Worm (Caenorhabditis elegans) whole organism, L4/young adult: Measurements from ENCODE around the gene dpl-1.

Source experiments
- W03F9.2 ChIP-seq: fragments of 150-350 bp; optimal IDR thresholded peaks from 2 replicates; lab custom pipeline; 2014; ENCODE audit warnings: missing biosample characterization, missing genetic modification characterization
- dao-5 ChIP-seq: sonication (generic microtip); optimal IDR thresholded peaks from 2 replicates; lab custom pipeline; 2016; ENCODE audit warnings: missing genotype, missing genetic modification characterization, moderate library complexity, missing compliant biosample characterization
- him-1 ChIP-seq: sonication (generic microtip); optimal IDR thresholded peaks from 2 replicates; lab custom pipeline; 2016; ENCODE audit warnings: missing genotype, missing genetic modification reagents, missing genetic modification characterization, missing compliant biosample characterization

Gene dpl-1

ce11 chrII:9169450-9169960, at the start of gene dpl-1:
dpl-1 (plus strand) TSS chrII:9169910.
- no peak for TF ChIP-seq dao-5 (tag; lab: Kevin White, UChicago)
- no peak for TF ChIP-seq him-1 (tag; lab: Kevin White, UChicago)
- TF ChIP-seq W03F9.2 (tag; lab: Kevin White, UChicago) = peak; percentile 10

DNA sequence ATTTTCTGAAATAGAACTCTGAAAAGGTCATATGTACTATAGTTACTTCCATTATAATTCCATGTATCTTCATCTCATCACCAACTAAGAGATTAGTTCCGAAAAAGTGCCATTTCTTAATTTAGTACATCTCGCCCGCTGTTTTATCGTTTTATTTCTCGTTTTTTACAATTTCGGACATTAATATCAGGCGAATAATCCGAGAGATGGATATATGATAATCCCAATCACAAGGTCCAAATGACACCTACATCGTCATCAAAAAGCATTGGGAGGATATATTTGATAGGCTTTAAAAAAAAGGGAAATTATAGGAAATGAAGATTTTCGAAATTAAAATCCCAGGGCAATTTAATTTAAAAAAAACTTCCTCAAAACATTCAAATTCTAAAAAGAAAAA, 49.4 kb upstream of the dpl-1 start:
- TF ChIP-seq dao-5 (tag; lab: Kevin White, UChicago) (no peak), him-1 (tag; lab: Kevin White, UChicago) (no peak), W03F9.2 (tag; lab: Kevin White, UChicago) (no peak)

ce11 chrII:9120813-9121554, 48.7 kb upstream of the dpl-1 start:
- TF ChIP-seq W03F9.2 (tag; lab: Kevin White, UChicago) (no peak), him-1 (tag; lab: Kevin White, UChicago) (no peak), dao-5 (tag; lab: Kevin White, UChicago) (no peak)

DNA sequence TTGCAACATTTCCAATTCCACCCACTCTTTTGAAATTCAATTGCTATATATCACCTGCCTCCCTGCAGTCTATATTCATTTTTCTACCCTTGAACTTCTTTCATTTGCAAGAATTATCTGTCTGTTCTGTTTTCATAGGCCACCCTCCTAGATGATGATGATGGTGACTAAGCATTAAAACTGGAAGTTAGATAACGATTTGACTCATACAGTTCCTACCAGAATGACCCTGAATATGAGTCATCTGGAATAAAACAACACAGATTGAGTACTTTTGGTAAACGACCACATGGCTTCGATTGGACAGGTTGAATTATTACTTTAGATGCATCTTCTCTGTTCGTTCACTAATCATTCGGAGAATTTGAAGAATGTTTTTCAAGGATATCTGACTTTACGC, 45.4 kb upstream of the dpl-1 start:
- TF ChIP-seq W03F9.2 (tag; lab: Kevin White, UChicago) = no peak

ce11 chrII:9125007-9125406, 44.7 kb upstream of the dpl-1 start:
- no peak for TF ChIP-seq him-1 (tag; lab: Kevin White, UChicago)
- no peak for TF ChIP-seq dao-5 (tag; lab: Kevin White, UChicago)
- no peak for TF ChIP-seq W03F9.2 (tag; lab: Kevin White, UChicago)

DNA sequence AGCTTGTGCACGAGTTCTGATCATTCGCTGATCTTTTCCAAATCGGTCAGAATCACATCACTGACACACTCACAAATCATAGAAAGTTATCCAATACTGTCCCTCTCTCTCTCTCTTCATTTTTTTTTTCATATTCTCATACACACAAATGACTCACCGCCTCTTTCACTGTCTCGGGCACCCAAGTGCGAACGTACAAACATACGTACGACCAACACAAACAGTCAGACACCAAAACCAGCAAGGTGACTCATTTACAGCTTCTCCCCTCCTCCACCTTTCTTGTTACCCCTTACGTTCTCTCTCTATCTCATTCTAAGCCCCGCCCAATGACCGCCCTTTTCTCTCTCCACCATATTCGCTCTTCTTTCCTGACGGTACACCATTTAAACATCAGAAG, 42.7 kb upstream of the dpl-1 start:
- no peak for TF ChIP-seq W03F9.2 (tag; lab: Kevin White, UChicago)
- no peak for TF ChIP-seq him-1 (tag; lab: Kevin White, UChicago)
- TF ChIP-seq dao-5 (tag; lab: Kevin White, UChicago) = no peak

DNA sequence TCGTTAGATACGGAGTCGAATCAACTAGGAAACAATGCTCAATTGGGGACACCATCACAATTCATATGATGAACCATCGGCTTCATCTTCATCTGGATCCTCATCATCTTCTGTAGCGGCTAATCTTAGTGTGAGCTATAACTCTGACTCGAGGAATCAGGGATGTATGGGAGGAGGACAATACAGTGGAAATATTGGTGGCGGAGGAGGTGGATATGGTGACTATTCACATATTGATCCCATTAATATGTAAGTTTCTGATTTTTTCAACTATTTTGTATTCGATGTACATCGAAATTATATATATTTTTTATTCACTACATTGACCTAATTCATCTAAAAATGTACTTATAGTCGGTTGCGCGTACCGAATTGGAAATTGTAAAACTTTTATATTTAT, 42.3 kb upstream of the dpl-1 start:
- TF ChIP-seq dao-5 (tag; lab: Kevin White, UChicago) (no peak), W03F9.2 (tag; lab: Kevin White, UChicago) (no peak), him-1 (tag; lab: Kevin White, UChicago) (no peak)

ce11 chrII:9128132-9128531, 41.6 kb upstream of the dpl-1 start:
- TF ChIP-seq W03F9.2 (tag; lab: Kevin White, UChicago) (peak; percentile 6), him-1 (tag; lab: Kevin White, UChicago) (no peak), dao-5 (tag; lab: Kevin White, UChicago) (no peak)

DNA sequence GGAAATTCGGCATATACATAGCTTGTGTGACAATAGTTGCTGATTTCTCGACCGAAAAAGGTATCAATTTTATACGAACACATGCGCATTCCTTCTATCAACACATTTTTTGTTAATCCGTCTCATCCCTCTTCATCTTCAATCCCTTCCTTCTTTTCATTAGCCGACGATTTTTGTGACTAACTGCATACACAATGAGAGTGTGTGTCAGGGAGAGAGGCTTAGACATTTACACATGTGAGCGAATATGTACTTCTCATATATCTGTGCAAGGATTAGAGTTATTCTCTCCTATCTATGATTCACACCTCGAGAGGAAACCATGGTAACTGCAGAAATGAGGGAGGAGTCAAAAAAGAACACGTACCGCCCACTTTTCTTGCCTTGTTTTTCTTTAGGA, 39.4 kb upstream of the dpl-1 start:
- TF ChIP-seq W03F9.2 (tag; lab: Kevin White, UChicago) (no peak), dao-5 (tag; lab: Kevin White, UChicago) (no peak), him-1 (tag; lab: Kevin White, UChicago) (no peak)

DNA sequence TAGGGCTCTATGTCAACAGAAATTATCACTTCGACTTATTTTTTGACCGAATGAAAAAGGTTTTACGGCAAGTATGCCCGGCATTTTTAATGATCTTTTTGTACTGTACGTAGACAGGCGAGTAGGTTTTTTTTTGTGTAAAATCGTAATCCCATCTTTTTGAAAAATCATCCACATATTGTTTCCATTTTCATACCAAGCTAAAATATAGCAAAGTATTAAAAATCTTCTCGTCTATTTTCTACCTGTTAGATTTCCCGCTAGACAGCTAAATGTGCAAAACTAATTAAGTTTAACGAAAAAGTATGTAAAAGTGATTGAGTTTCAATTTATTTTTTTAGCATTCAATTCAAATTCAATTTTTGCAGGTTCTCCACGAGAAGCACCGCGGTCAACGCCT, 38.3 kb upstream of the dpl-1 start, which contains the start of gene C16D2.1:
C16D2.1 (plus strand) TSS at position 301 of the 400 bp plus-strand sequence.
- no peak for TF ChIP-seq him-1 (tag; lab: Kevin White, UChicago)
- no peak for TF ChIP-seq W03F9.2 (tag; lab: Kevin White, UChicago)
- no peak for TF ChIP-seq dao-5 (tag; lab: Kevin White, UChicago)

DNA sequence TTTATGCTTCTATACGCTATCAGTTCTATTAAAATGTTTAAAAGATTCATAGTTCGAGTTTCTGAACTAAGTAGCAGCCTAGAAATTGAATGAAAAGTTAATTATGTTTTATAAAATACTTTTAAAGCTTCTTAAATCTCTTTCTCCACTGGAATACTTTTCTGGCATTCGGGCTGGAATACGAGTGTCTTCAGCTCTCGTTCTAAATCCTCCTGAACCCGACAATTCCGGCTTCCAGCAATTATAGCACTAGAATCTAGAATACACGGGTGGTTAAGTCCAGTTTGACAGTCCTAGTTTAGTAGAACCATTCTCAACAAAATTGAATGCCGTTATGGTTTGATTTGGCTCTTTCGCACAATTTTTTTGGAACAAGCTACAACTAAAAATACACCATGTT, 37.4 kb upstream of the dpl-1 start:
- TF ChIP-seq dao-5 (tag; lab: Kevin White, UChicago) (no peak), him-1 (tag; lab: Kevin White, UChicago) (no peak), W03F9.2 (tag; lab: Kevin White, UChicago) (no peak)

DNA sequence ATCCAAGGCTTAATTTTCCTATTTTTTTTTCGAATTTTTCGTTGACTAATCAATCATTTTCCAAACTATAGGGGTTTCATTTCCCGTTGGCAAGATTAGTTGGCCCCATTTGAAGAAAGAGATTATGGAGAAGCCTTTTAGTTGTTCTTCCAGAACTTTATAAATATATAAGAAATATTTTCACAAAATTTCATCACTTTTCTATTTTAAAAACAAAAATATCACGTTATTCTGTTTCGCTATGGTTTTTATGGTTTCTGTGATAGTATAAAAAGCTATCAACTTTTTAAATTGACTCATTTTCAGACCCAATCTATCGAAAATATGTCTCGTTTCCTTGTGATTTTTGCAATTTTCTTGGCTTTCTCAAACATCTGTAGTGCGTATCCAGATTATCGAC, 33.8 kb upstream of the dpl-1 start, which contains the start of gene nlp-78:
nlp-78 (plus strand) TSS at position 301 of the 400 bp plus-strand sequence.
- TF ChIP-seq dao-5 (tag; lab: Kevin White, UChicago) (no peak), him-1 (tag; lab: Kevin White, UChicago) (no peak), W03F9.2 (tag; lab: Kevin White, UChicago) (no peak)

ce11 chrII:9137803-9138202, 31.9 kb upstream of the dpl-1 start, which contains the start of gene C16D2.3:
C16D2.3 (plus strand) TSS chrII:9138103.
- no peak for TF ChIP-seq him-1 (tag; lab: Kevin White, UChicago)
- TF ChIP-seq W03F9.2 (tag; lab: Kevin White, UChicago) = no peak
- TF ChIP-seq dao-5 (tag; lab: Kevin White, UChicago) = no peak
